Fruit fly (Drosophila melanogaster) Kc167 (cell line): ENCODE data around the gene CG9676.

ENCODE experiments used
- Myc ChIP-seq: fragments of >200 bp; optimal IDR thresholded peaks from 2 replicates; lab custom pipeline; 2017; ENCODE audit warnings: missing external identifiers
- Sin3A ChIP-seq: fragments of >200 bp; optimal IDR thresholded peaks from 2 replicates; lab custom pipeline; 2018; ENCODE audit warnings: missing external identifiers
- h ChIP-seq: fragments of >200 bp; optimal IDR thresholded peaks from 3 replicates; lab custom pipeline; 2018; ENCODE audit warnings: missing external identifiers
- insv ChIP-seq: fragments of >200 bp; optimal IDR thresholded peaks from 3 replicates; lab custom pipeline; 2018; ENCODE audit warnings: missing external identifiers
- psq ChIP-seq: fragments of >200 bp; optimal IDR thresholded peaks from 2 replicates; lab custom pipeline; 2017; ENCODE audit warnings: missing external identifiers
- ttk ChIP-seq: sonication (Bioruptor generic); optimal IDR thresholded peaks from 2 replicates; lab custom pipeline; 2017; ENCODE audit warnings: missing external identifiers

The CG9676 gene

dm6 chrX:16700070-16700469 lies at the start of gene CG9676:
Gene CG9676 (minus strand): TSS chrX:16700170.
- no peak for TF ChIP-seq Sin3A
- TF ChIP-seq h = no peak
- no peak for TF ChIP-seq ttk
- no peak for TF ChIP-seq Myc

- TF ChIP-seq insv (lab: Kevin White, UChicago) = no peak
- TF ChIP-seq psq = no peak
- no peak for TF ChIP-seq Myc
- TF ChIP-seq ttk = no peak
- no peak for TF ChIP-seq h
Measured at dm6 chrX:16749324-16749723, 49.4 kb upstream of the CG9676 start.

- no peak for TF ChIP-seq Sin3A
- no peak for TF ChIP-seq ttk
- TF ChIP-seq insv (lab: Kevin White, UChicago) = no peak
- no peak for TF ChIP-seq Myc
- TF ChIP-seq psq = no peak
- TF ChIP-seq h = no peak
Measured at dm6 chrX:16747467-16747866, 47.5 kb upstream of the CG9676 start.

dm6 chrX:16746824-16747223 lies 46.9 kb upstream of the CG9676 start:
- peak; percentile 4 for TF ChIP-seq h
- TF ChIP-seq ttk = no peak

dm6 chrX:16745942-16746341 lies 46.0 kb upstream of the CG9676 start:
- TF ChIP-seq ttk = no peak
- TF ChIP-seq Myc = no peak
- no peak for TF ChIP-seq psq
- TF ChIP-seq insv (lab: Kevin White, UChicago) = no peak
- TF ChIP-seq h = no peak
- no peak for TF ChIP-seq Sin3A

- no peak for TF ChIP-seq Myc
- TF ChIP-seq insv (lab: Kevin White, UChicago) = no peak
- TF ChIP-seq psq = no peak
- no peak for TF ChIP-seq ttk
- TF ChIP-seq Sin3A = no peak
- no peak for TF ChIP-seq h
Measured at dm6 chrX:16744345-16744744, 44.4 kb upstream of the CG9676 start.

dm6 chrX:16742547-16742946 lies 42.6 kb upstream of the CG9676 start, which contains the start of gene Twdlalpha:
Gene Twdlalpha (plus strand): TSS chrX:16742847.
- no peak for TF ChIP-seq h
- TF ChIP-seq Myc = no peak
- TF ChIP-seq ttk = no peak
- no peak for TF ChIP-seq Sin3A
- no peak for TF ChIP-seq psq
- TF ChIP-seq insv (lab: Kevin White, UChicago) = no peak

dm6 chrX:16740606-16741005 lies 40.6 kb upstream of the CG9676 start, which contains the start of gene CG32568:
Gene CG32568 (plus strand): TSS chrX:16740906.
- TF ChIP-seq insv (lab: Kevin White, UChicago) (no peak), Myc (no peak), ttk (no peak), Sin3A (no peak), psq (no peak), h (no peak)

- TF ChIP-seq psq (no peak), insv (lab: Kevin White, UChicago) (no peak), Myc (no peak), ttk (no peak), Sin3A (no peak), h (no peak)
Measured at dm6 chrX:16737878-16738277, 37.9 kb upstream of the CG9676 start, which contains the start of gene TwdlZ. Gene TwdlZ (plus strand): TSS chrX:16738178.

- no peak for TF ChIP-seq insv (lab: Kevin White, UChicago)
- TF ChIP-seq ttk = no peak
- no peak for TF ChIP-seq Sin3A
- TF ChIP-seq psq = no peak
- no peak for TF ChIP-seq Myc
- no peak for TF ChIP-seq h
Measured at dm6 chrX:16736180-16736579, 36.2 kb upstream of the CG9676 start.

- no peak for TF ChIP-seq psq
- TF ChIP-seq insv (lab: Kevin White, UChicago) = no peak
- TF ChIP-seq h = no peak
- TF ChIP-seq Sin3A = no peak
- TF ChIP-seq Myc = no peak
- TF ChIP-seq ttk = no peak
Measured at dm6 chrX:16734647-16735046, 34.7 kb upstream of the CG9676 start, which contains the start of gene TwdlY. Gene TwdlY (plus strand): TSS chrX:16734947.

- no peak for TF ChIP-seq insv (lab: Kevin White, UChicago)
- TF ChIP-seq Myc = no peak
- TF ChIP-seq psq = no peak
- no peak for TF ChIP-seq h
- no peak for TF ChIP-seq Sin3A
- TF ChIP-seq ttk = no peak
Measured at dm6 chrX:16733244-16733643, 33.3 kb upstream of the CG9676 start.

dm6 chrX:16730791-16731190 lies 30.8 kb upstream of the CG9676 start, which contains the start of gene TwdlX:
Gene TwdlX (plus strand): TSS chrX:16731091.
- TF ChIP-seq psq (no peak), h (no peak)

- no peak for TF ChIP-seq Sin3A
- TF ChIP-seq h = no peak
- no peak for TF ChIP-seq insv (lab: Kevin White, UChicago)
- no peak for TF ChIP-seq Myc
- no peak for TF ChIP-seq psq
- TF ChIP-seq ttk = no peak
Measured at dm6 chrX:16724544-16724943, 24.6 kb upstream of the CG9676 start.
